Comparison of ENCODE assay signal across 5 fruit fly cellular contexts in the genomic region with DNA sequence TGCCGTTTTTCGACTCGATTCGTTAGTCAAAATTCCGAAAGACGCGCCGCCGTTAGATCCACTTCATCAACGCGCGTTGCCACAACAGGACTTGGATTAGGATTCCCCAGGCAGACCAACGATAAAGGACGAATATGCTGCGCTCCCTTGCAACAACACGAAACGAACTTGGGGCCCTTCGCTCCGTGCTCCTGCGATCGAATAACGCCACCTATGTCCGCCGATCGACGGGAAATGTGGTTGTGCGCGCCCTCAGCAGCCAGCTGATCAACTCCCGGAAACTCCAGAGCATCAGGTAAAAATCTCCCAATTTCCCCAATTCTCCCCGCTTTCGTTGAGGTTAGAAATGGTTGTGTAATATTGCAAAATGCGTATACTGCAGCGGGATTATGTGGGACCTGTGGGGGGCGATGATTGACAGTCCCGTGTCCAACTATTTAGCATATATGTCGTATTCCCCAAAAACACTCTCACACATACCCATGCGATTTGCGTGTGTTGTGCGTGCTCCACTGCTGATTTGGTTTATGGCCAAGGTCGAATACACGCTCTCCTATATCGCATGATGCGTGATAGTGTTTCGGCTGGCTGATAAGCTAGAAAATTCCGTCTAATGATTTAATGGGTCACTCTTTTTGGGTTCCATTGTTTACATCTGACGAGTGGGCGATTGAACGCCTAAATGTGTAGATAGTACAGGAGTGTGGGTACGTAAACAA.
TF ChIP-seq lines count a peak whose summit lies in the region.

No protein-coding gene starts in this region.

- peak; percentile 43 to 60 for TF ChIP-seq CTCF in S2 (optimal IDR thresholded peaks at IDR 0.05; lab: Kevin White, UChicago)
- peak; percentile 83 for TF ChIP-seq CTCF in whole organism, embryonic (GFP tag; optimal IDR thresholded peaks at IDR 0.05; lab: Kevin White, UChicago)

TF ChIP-seq in whole organism, adult, 20 proteins besides CTCF, POLR2A, EP300 and RAD21:
- TF ChIP-seq cic (GFP tag; optimal IDR thresholded peaks at IDR 0.05; lab: Kevin White, UChicago) (no peak), Mnt (GFP tag; optimal IDR thresholded peaks at IDR 0.05; lab: Kevin White, UChicago) (peak; percentile 32)

TF ChIP-seq in whole organism, embryonic, 481 proteins besides CTCF, POLR2A, EP300 and RAD21 (continues in another document):
- TF ChIP-seq CG9215 (GFP tag; IDR thresholded peaks at IDR 0.05; lab: Robert Waterston, UW), result no peak
- TF ChIP-seq Adf1 (GFP tag; IDR thresholded peaks at IDR 0.05; lab: Robert Waterston, UW), result no peak
- TF ChIP-seq CG12769 (tag; optimal IDR thresholded peaks at IDR 0.05; lab: Kevin White, UChicago), result peak; percentile 81
- TF ChIP-seq CG4617 (GFP tag; optimal IDR thresholded peaks at IDR 0.05; lab: Kevin White, UChicago; ENCODE audit: borderline replicate concordance), result peak; percentile 21
- no peak for TF ChIP-seq CG4282 (GFP tag; optimal IDR thresholded peaks at IDR 0.05; lab: Kevin White, UChicago)
- peak; percentile 17 for TF ChIP-seq CG12071 (GFP tag; optimal IDR thresholded peaks at IDR 0.05; lab: Kevin White, UChicago)
- TF ChIP-seq grn (GFP tag; optimal IDR thresholded peaks at IDR 0.05; lab: Kevin White, UChicago), result peak; percentile 45
- TF ChIP-seq pzg (GFP tag; optimal IDR thresholded peaks at IDR 0.05; lab: Kevin White, UChicago), result no peak
- 0 out of 2 replicates have a peak, but pooled peaks have one; percentile 7 for TF ChIP-seq bbx (GFP tag; IDR thresholded peaks at IDR 0.05; lab: Robert Waterston, UW; ENCODE audit: partially characterized antibody)
- TF ChIP-seq CG7987 (GFP tag; optimal IDR thresholded peaks at IDR 0.05; lab: Kevin White, UChicago), result peak; percentile 99
- TF ChIP-seq twi (tag; optimal IDR thresholded peaks at IDR 0.05; lab: Kevin White, UChicago), result no peak
- peak; percentile 57 for TF ChIP-seq cg (GFP tag; optimal IDR thresholded peaks at IDR 0.05; lab: Kevin White, UChicago)
- TF ChIP-seq pum (GFP tag; optimal IDR thresholded peaks at IDR 0.05; lab: Kevin White, UChicago), result no peak
- TF ChIP-seq CG2199 (GFP tag; IDR thresholded peaks at IDR 0.05; lab: Robert Waterston, UW), result no peak
- no peak for TF ChIP-seq ash1 (GFP tag; optimal IDR thresholded peaks at IDR 0.05; lab: Kevin White, UChicago)
- TF ChIP-seq pfk (GFP tag; optimal IDR thresholded peaks at IDR 0.05; lab: Kevin White, UChicago), result peak; percentile 35
- no peak for TF ChIP-seq B-H2 (GFP tag; optimal IDR thresholded peaks at IDR 0.05; lab: Kevin White, UChicago)
- no peak for TF ChIP-seq sr (GFP tag; IDR thresholded peaks at IDR 0.05; lab: Robert Waterston, UW)
- TF ChIP-seq CG8359 (GFP tag; optimal IDR thresholded peaks at IDR 0.05; lab: Kevin White, UChicago; ENCODE audit: borderline replicate concordance), result peak; percentile 19
- no peak for TF ChIP-seq wek (GFP tag; optimal IDR thresholded peaks at IDR 0.05; lab: Kevin White, UChicago)
- TF ChIP-seq run (tag; optimal IDR thresholded peaks at IDR 0.05; lab: Kevin White, UChicago), result no peak
- TF ChIP-seq sc (optimal IDR thresholded peaks at IDR 0.05; lab: Kevin White, UChicago), result no peak
- no peak for TF ChIP-seq sc (GFP tag; optimal IDR thresholded peaks at IDR 0.05; lab: Kevin White, UChicago)
- TF ChIP-seq sd (tag; optimal IDR thresholded peaks at IDR 0.05; lab: Kevin White, UChicago), result peak; percentile 86
- peak; percentile 61 for TF ChIP-seq CG10543 (GFP tag; optimal IDR thresholded peaks at IDR 0.05; lab: Kevin White, UChicago)
- TF ChIP-seq bab2 (GFP tag; optimal IDR thresholded peaks at IDR 0.05; lab: Kevin White, UChicago), result no peak

TF ChIP-seq in whole organism, prepupa, 60 proteins besides CTCF, POLR2A, EP300 and RAD21:
- TF ChIP-seq CG6792 (GFP tag; optimal IDR thresholded peaks at IDR 0.05; lab: Kevin White, UChicago) (no peak), fkh (GFP tag; optimal IDR thresholded peaks at IDR 0.05; lab: Kevin White, UChicago) (peak; percentile 61)

TF ChIP-seq in whole organism, pupa, 21 proteins besides CTCF, POLR2A, EP300 and RAD21:
- TF ChIP-seq CG4496 (GFP tag; IDR thresholded peaks at IDR 0.05; lab: Robert Waterston, UW) (no peak), CG9948 (tag; optimal IDR thresholded peaks at IDR 0.05; lab: Kevin White, UChicago) (no peak), EcR (GFP tag; optimal IDR thresholded peaks at IDR 0.05; lab: Kevin White, UChicago) (peak; percentile 17), Snoo (tag; optimal IDR thresholded peaks at IDR 0.05; lab: Kevin White, UChicago) (no peak), CG14655 (GFP tag; optimal IDR thresholded peaks at IDR 0.05; lab: Kevin White, UChicago) (no peak), CG15710 (tag; optimal IDR thresholded peaks at IDR 0.05; lab: Kevin White, UChicago) (no peak), gl (tag; optimal IDR thresholded peaks at IDR 0.05; lab: Kevin White, UChicago) (no peak)
